Worm (Caenorhabditis elegans): Measurements from ENCODE around the gene C18B2.5.

ce11 chrX:3617218-3617617 is 6.3 kb upstream of the C18B2.5 start, which contains the start of gene del-9:
- TF ChIP-seq ama-1 (optimal IDR thresholded peaks at IDR 0.05) (no peak), hmbx-1 (tag; optimal IDR thresholded peaks at IDR 0.05) (no peak), flt-1 (GFP tag; IDR thresholded peaks at IDR 0.05) (no peak), aly-1 (tag; optimal IDR thresholded peaks at IDR 0.05) (no peak)

All from whole organism, early embryonic.